Worm (Caenorhabditis elegans): ENCODE data around the gene ugt-60.

ugt-60 gene

ce11 chrIII:9667591-9668265 lies 11.1 kb downstream of the ugt-60 start, which contains the start of gene C07A9.9:
Gene C07A9.9 (minus strand): TSS chrIII:9667641.
- TF ChIP-seq ref-1 (GFP tag; conservative IDR thresholded peaks at IDR 0.05): no peak
- no peak for TF ChIP-seq med-1 (GFP tag; optimal IDR thresholded peaks at IDR 0.05; ENCODE audit: insufficient read depth)
- 0 out of 2 replicates have a peak, but pooled peaks have one; percentile 25 for TF ChIP-seq ztf-29 (GFP tag; IDR thresholded peaks at IDR 0.05)
- TF ChIP-seq tab-1 (GFP tag; IDR thresholded peaks at IDR 0.05): peak; percentile 76; the same call in 1 of the 2 replicates

DNA sequence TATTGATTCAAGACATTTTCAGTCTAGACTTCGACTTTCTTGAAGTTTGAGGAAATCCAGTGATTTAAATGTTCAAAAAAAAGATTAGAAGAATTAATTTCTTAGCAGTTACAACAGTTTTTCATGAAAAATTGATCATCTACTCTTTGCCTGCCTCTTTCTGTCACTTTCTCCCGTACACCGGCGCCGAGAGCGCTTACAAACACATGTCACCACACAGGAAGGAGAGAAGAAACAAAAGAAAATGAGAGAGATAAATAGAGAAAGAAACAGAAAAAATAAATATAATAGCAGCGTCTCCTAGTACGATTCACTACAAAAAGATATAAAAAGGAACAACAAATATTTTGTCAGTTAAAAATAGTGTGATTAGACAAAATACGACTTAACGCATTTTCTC lies 12.2 kb downstream of the ugt-60 start:
- TF ChIP-seq ztf-29 (GFP tag; IDR thresholded peaks at IDR 0.05) (no peak), T22C8.4 (GFP tag; IDR thresholded peaks at IDR 0.05) (no peak), klf-2 (GFP tag; conservative IDR thresholded peaks at IDR 0.05) (no peak), ztf-23 (GFP tag; IDR thresholded peaks at IDR 0.05) (no peak)

- TF ChIP-seq tab-1 (GFP tag; IDR thresholded peaks at IDR 0.05) (no peak), klf-2 (GFP tag; conservative IDR thresholded peaks at IDR 0.05) (no peak), flt-1 (GFP tag; IDR thresholded peaks at IDR 0.05) (no peak), ref-1 (GFP tag; conservative IDR thresholded peaks at IDR 0.05) (no peak), T22C8.4 (GFP tag; IDR thresholded peaks at IDR 0.05) (no peak), ztf-23 (GFP tag; IDR thresholded peaks at IDR 0.05) (no peak), med-1 (GFP tag; optimal IDR thresholded peaks at IDR 0.05; ENCODE audit: insufficient read depth) (no peak), cog-1 (tag; optimal IDR thresholded peaks at IDR 0.05) (no peak)
These were observed 12.6 kb downstream of the ugt-60 start for ce11 chrIII:9666239-9666638.

ce11 chrIII:9665490-9666179 lies 13.2 kb downstream of the ugt-60 start:
- no peak for TF ChIP-seq tab-1 (GFP tag; IDR thresholded peaks at IDR 0.05)
- TF ChIP-seq med-1 (GFP tag; optimal IDR thresholded peaks at IDR 0.05; ENCODE audit: insufficient read depth): no peak
- no peak for TF ChIP-seq ztf-23 (GFP tag; IDR thresholded peaks at IDR 0.05)
- TF ChIP-seq flt-1 (GFP tag; IDR thresholded peaks at IDR 0.05): no peak
- no peak for TF ChIP-seq ztf-29 (GFP tag; IDR thresholded peaks at IDR 0.05)
- TF ChIP-seq T22C8.4 (GFP tag; IDR thresholded peaks at IDR 0.05): no peak
- TF ChIP-seq ref-1 (GFP tag; conservative IDR thresholded peaks at IDR 0.05): no peak
- no peak for TF ChIP-seq klf-2 (GFP tag; conservative IDR thresholded peaks at IDR 0.05)
- no peak for TF ChIP-seq cog-1 (tag; optimal IDR thresholded peaks at IDR 0.05)

- TF ChIP-seq ztf-23 (GFP tag; IDR thresholded peaks at IDR 0.05) (no peak), cog-1 (tag; optimal IDR thresholded peaks at IDR 0.05) (no peak), klf-2 (GFP tag; conservative IDR thresholded peaks at IDR 0.05) (no peak), ztf-29 (GFP tag; IDR thresholded peaks at IDR 0.05) (no peak), tab-1 (GFP tag; IDR thresholded peaks at IDR 0.05) (no peak)
These were observed 14.2 kb downstream of the ugt-60 start for ce11 chrIII:9664484-9665221.

- TF ChIP-seq klf-2 (GFP tag; conservative IDR thresholded peaks at IDR 0.05): no peak
- TF ChIP-seq tab-1 (GFP tag; IDR thresholded peaks at IDR 0.05): no peak
- no peak for TF ChIP-seq ztf-23 (GFP tag; IDR thresholded peaks at IDR 0.05)
These were observed 14.9 kb downstream of the ugt-60 start for ce11 chrIII:9663943-9664342.

DNA sequence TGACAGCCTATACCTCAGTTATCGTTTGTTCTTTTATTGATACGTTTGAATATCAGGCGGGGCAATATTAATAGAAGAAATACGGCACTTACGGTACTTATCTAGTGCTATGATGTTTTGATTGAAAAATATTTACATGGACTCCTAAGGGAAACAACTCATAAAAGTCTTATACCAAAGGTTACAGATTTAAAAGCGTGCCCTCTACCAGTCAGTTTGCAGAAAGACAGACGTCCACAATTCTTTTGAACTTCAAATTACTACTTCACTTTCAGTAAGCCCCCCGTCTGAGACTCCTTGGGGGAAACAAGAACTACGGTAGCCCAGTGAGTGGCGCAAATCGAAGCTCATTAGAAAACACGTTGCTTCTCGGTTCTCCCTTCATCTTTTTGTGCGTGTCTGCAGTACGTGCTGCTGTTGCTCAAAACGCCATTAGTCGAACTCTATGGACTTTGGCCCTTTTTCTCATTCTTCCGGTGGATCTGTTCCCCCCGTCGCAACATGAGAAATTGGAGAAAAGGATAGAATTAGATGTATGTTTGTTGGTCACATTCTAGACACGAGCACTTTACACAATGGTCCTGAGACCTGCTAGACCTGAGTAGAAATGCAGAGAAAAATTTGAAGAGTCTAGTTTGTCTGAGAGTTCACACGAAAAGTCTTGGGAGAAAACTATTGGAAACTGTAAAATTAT lies 16.4 kb downstream of the ugt-60 start:
- TF ChIP-seq klf-2 (GFP tag; conservative IDR thresholded peaks at IDR 0.05) (no peak), ztf-23 (GFP tag; IDR thresholded peaks at IDR 0.05) (no peak), ztf-29 (GFP tag; IDR thresholded peaks at IDR 0.05) (no peak), med-1 (GFP tag; optimal IDR thresholded peaks at IDR 0.05; ENCODE audit: insufficient read depth) (no peak), tab-1 (GFP tag; IDR thresholded peaks at IDR 0.05) (no peak), T22C8.4 (GFP tag; IDR thresholded peaks at IDR 0.05) (no peak)

DNA sequence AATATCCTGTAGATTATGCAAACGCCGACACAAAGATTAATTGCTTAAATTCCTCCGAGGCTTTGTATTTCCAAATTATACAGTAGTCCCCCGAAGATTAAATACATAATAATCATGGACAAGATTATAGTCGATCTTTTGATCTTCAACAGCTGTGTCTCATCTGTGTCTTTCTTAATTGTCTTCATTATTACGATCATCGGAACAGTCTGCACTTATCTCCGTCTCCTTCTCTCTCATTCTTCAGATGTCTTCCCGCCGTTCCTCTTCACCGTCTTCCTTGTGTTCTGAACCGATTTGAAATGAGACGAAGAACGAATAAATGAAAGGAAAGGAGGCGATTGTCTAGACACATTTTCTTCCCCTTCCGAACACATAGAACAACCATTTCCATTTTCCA lies 17.7 kb downstream of the ugt-60 start:
- TF ChIP-seq klf-2 (GFP tag; conservative IDR thresholded peaks at IDR 0.05) (no peak), cog-1 (tag; optimal IDR thresholded peaks at IDR 0.05) (no peak), ztf-23 (GFP tag; IDR thresholded peaks at IDR 0.05) (no peak), ref-1 (GFP tag; conservative IDR thresholded peaks at IDR 0.05) (no peak), T22C8.4 (GFP tag; IDR thresholded peaks at IDR 0.05) (no peak), med-1 (GFP tag; optimal IDR thresholded peaks at IDR 0.05; ENCODE audit: insufficient read depth) (no peak), tab-1 (GFP tag; IDR thresholded peaks at IDR 0.05) (no peak), ztf-29 (GFP tag; IDR thresholded peaks at IDR 0.05) (no peak), flt-1 (GFP tag; IDR thresholded peaks at IDR 0.05) (no peak)

DNA sequence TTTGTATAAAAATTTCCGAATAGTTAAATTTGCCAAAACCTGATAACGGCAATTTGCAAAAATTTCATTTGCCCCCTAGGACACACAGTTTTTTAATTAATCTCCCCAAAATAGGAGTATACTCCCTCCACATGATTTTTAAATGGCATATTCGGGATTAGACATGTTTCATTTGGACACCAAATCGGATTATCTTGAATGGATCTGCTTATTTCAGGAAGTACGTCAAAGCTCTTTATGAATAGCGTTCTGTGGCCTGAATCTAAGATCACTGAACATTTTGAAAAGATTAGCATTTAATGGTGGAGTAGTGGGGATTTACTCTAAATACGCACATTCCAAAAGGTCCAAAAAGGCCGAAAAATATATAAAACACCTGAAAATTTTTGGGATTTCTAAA lies 20.3 kb downstream of the ugt-60 start:
- TF ChIP-seq cog-1 (tag; optimal IDR thresholded peaks at IDR 0.05) (no peak), flt-1 (GFP tag; IDR thresholded peaks at IDR 0.05) (no peak), ztf-29 (GFP tag; IDR thresholded peaks at IDR 0.05) (no peak), ztf-23 (GFP tag; IDR thresholded peaks at IDR 0.05) (no peak), klf-2 (GFP tag; conservative IDR thresholded peaks at IDR 0.05) (no peak), T22C8.4 (GFP tag; IDR thresholded peaks at IDR 0.05) (no peak), ref-1 (GFP tag; conservative IDR thresholded peaks at IDR 0.05) (no peak), med-1 (GFP tag; optimal IDR thresholded peaks at IDR 0.05; ENCODE audit: insufficient read depth) (no peak), tab-1 (GFP tag; IDR thresholded peaks at IDR 0.05) (no peak)

Data from whole organism, midembryonic.